Fruit fly (Drosophila melanogaster): Measurements from ENCODE around the gene sif.

DNA sequence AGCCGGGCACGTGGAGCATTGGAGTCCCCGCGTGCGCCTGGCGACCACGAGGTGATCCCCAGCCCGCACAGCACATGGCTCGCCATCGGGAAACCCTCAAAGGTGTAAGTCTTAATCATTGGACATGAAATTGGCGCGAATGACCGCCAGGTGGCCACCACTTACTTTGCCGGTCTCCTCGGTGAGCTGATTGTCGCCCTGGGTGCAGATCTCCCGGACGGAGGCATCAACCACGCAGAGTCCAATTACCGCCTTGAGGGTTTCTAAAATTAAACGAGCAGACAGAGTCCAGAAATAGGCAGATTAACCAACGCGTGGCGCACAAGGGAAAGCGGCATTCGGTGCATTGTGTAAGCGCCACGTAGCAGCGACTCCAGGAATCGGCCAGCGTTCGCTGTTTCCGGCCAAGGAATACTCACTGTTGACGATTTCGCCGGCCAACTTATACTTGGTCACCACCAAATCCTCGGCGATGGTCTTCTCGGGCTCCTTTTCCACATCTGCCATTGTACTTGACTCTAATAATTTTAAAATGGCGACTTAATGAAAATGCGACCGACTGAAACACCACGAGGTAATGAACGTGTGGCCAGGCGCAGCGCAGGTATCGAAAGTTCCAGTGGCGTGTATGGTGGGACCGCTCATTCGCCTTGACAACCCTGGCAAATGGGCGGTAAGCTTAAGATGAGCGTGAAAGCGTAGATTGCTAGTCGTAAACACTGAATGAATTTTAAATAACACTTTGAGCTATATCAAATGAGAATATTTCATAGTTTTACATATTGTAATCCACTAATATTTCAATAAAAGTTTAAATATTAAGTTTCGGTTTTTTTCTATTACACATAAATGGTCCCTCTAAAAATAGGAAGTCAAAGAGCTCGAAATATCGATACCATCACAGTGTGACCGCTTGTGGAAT, 107.5 kb downstream of the sif start, which contains the start of gene CG10576:
- TF ChIP-seq CG9948 (tag; optimal IDR thresholded peaks at IDR 0.05) (no peak), CG10348 (GFP tag; IDR thresholded peaks at IDR 0.05) (no peak), gl (tag; optimal IDR thresholded peaks at IDR 0.05) (no peak), CG32121 (GFP tag; IDR thresholded peaks at IDR 0.05) (no peak), CG34367 (tag; optimal IDR thresholded peaks at IDR 0.05) (no peak), CG13204 (GFP tag; optimal IDR thresholded peaks at IDR 0.05) (no peak), CG14655 (GFP tag; optimal IDR thresholded peaks at IDR 0.05) (no peak), rn (GFP tag; IDR thresholded peaks at IDR 0.05) (no peak), EcR (GFP tag; optimal IDR thresholded peaks at IDR 0.05) (no peak), CG8301 (tag; optimal IDR thresholded peaks at IDR 0.05) (no peak), CG17806 (tag; optimal IDR thresholded peaks at IDR 0.05) (no peak), CG4496 (GFP tag; IDR thresholded peaks at IDR 0.05) (no peak)

Data from whole organism, pupa.